Worm (Caenorhabditis elegans) whole organism, L2 larva: ENCODE data around the gene T09A5.5.

Source experiments
- C34F6.9 ChIP-seq: fragments of 150-350 bp; optimal IDR thresholded peaks from 2 replicates; lab custom pipeline; 2014; ENCODE audit warnings: missing biosample characterization, missing genetic modification characterization
- F13H6.1 ChIP-seq: sonication (generic microtip); optimal IDR thresholded peaks from 2 replicates; lab custom pipeline; 2016; ENCODE audit warnings: missing genetic modification characterization, missing compliant biosample characterization
- R02D3.7 ChIP-seq: fragments of 150-350 bp; optimal IDR thresholded peaks from 2 replicates; lab custom pipeline; 2014; ENCODE audit warnings: missing biosample characterization, missing genetic modification characterization
- Y55F3AM.14 ChIP-seq: fragments of 200-800 bp; sonication (Bioruptor generic); optimal IDR thresholded peaks from 2 replicates; lab custom pipeline; 2018; ENCODE audit warnings: mild to moderate bottlenecking, missing genetic modification characterization, missing compliant biosample characterization
- ZK546.5 ChIP-seq: sonication (generic microtip); optimal IDR thresholded peaks from 2 replicates; lab custom pipeline; 2017; ENCODE audit warnings: missing biosample characterization, missing genetic modification characterization
- alr-1 ChIP-seq: fragments of 150-350 bp; optimal IDR thresholded peaks from 2 replicates; lab custom pipeline; 2014; ENCODE audit warnings: missing biosample characterization, missing genetic modification characterization
- aly-2 ChIP-seq: fragments of 150-350 bp; optimal IDR thresholded peaks from 2 replicates; lab custom pipeline; 2014; ENCODE audit warnings: missing biosample characterization, missing genetic modification characterization
- ama-1 ChIP-seq: fragments of 150-350 bp; optimal IDR thresholded peaks from 2 replicates; lab custom pipeline; 2018; ENCODE audit warnings: inconsistent platforms
- blmp-1 ChIP-seq: sonication (generic microtip); optimal IDR thresholded peaks from 2 replicates; lab custom pipeline; 2017; ENCODE audit warnings: missing genetic modification characterization, mild to moderate bottlenecking, missing compliant biosample characterization, antibody characterized with exemption, moderate library complexity; ENCODE audit not compliant: insufficient read depth
- ceh-16 ChIP-seq: fragments of 150-350 bp; optimal IDR thresholded peaks from 2 replicates; lab custom pipeline; 2014; ENCODE audit warnings: missing biosample characterization, missing genetic modification characterization
- ceh-82 ChIP-seq: fragments of 150-350 bp; optimal IDR thresholded peaks from 2 replicates; lab custom pipeline; 2014; ENCODE audit warnings: missing biosample characterization, missing genetic modification characterization
- crh-2 ChIP-seq: sonication (generic microtip); optimal IDR thresholded peaks from 2 replicates; lab custom pipeline; 2017; ENCODE audit warnings: missing biosample characterization, missing genetic modification characterization
- dmd-4 ChIP-seq: sonication (generic microtip); optimal IDR thresholded peaks from 2 replicates; lab custom pipeline; 2017; ENCODE audit warnings: missing biosample characterization, missing genetic modification characterization
- egl-27 ChIP-seq: sonication (generic microtip); optimal IDR thresholded peaks from 3 replicates; lab custom pipeline; 2017; ENCODE audit warnings: missing biosample characterization, missing genetic modification reagents, missing genetic modification characterization
- elt-1 ChIP-seq: fragments of 150-350 bp; optimal IDR thresholded peaks from 2 replicates; lab custom pipeline; 2014; ENCODE audit warnings: missing biosample characterization, missing genetic modification characterization
- elt-3 ChIP-seq: sonication (generic microtip); optimal IDR thresholded peaks from 2 replicates; lab custom pipeline; 2017; ENCODE audit warnings: missing biosample characterization, missing genetic modification characterization
- lin-13 ChIP-seq: fragments of 150-350 bp; optimal IDR thresholded peaks from 2 replicates; lab custom pipeline; 2014; ENCODE audit warnings: missing biosample characterization, missing genetic modification reagents, missing genetic modification characterization
- lin-39 ChIP-seq: fragments of 150-350 bp; optimal IDR thresholded peaks from 2 replicates; lab custom pipeline; 2014; ENCODE audit warnings: missing biosample characterization, missing genetic modification reagents, missing genetic modification characterization
- lsy-2 ChIP-seq, 2 experiments: fragments of 150-350 bp in 1 of 2; sonication (generic microtip) in 1 of 2; optimal IDR thresholded peaks; 2 replicates each; lab custom pipeline; 2014 to 2017; ENCODE audit warnings: missing biosample characterization in 2 of 2, missing genetic modification characterization in 2 of 2
- mab-5 ChIP-seq: fragments of 150-350 bp; optimal IDR thresholded peaks from 2 replicates; lab custom pipeline; 2014; ENCODE audit warnings: missing biosample characterization, missing genetic modification characterization
- mbf-1 ChIP-seq: sonication (generic microtip); optimal IDR thresholded peaks from 2 replicates; lab custom pipeline; 2017; ENCODE audit warnings: missing biosample characterization, missing genetic modification characterization
- mdl-1 ChIP-seq, 2 experiments: fragments of 150-350 bp in 1 of 2; sonication (generic microtip) in 1 of 2; optimal IDR thresholded peaks; 2 replicates each; lab custom pipeline; 2017; ENCODE audit warnings: missing biosample characterization in 2 of 2, missing genetic modification characterization in 2 of 2
- nhr-10 ChIP-seq: sonication (generic microtip); optimal IDR thresholded peaks from 2 replicates; lab custom pipeline; 2017; ENCODE audit warnings: missing biosample characterization, missing genetic modification characterization
- nhr-11 ChIP-seq: fragments of 150-350 bp; optimal IDR thresholded peaks from 2 replicates; lab custom pipeline; 2014; ENCODE audit warnings: missing biosample characterization, missing genetic modification characterization
- nhr-12 ChIP-seq: fragments of 150-350 bp; optimal IDR thresholded peaks from 2 replicates; lab custom pipeline; 2014; ENCODE audit warnings: missing biosample characterization, missing genetic modification characterization
- nhr-21 ChIP-seq: fragments of 150-350 bp; optimal IDR thresholded peaks from 2 replicates; lab custom pipeline; 2014; ENCODE audit warnings: missing biosample characterization, missing genetic modification characterization
- nhr-23 ChIP-seq: fragments of 150-350 bp; optimal IDR thresholded peaks from 2 replicates; lab custom pipeline; 2014; ENCODE audit warnings: missing biosample characterization, missing genetic modification reagents, missing genetic modification characterization
- nhr-6 ChIP-seq: fragments of 150-350 bp; optimal IDR thresholded peaks from 2 replicates; lab custom pipeline; 2014; ENCODE audit warnings: missing biosample characterization, missing genetic modification characterization
- nhr-77 ChIP-seq: fragments of 150-350 bp; optimal IDR thresholded peaks from 2 replicates; lab custom pipeline; 2014; ENCODE audit warnings: missing biosample characterization, missing genetic modification characterization
- peb-1 ChIP-seq: fragments of 150-350 bp; optimal IDR thresholded peaks from 2 replicates; lab custom pipeline; 2014; ENCODE audit warnings: missing biosample characterization, missing genetic modification characterization
- sem-4 ChIP-seq: fragments of 150-350 bp; optimal IDR thresholded peaks from 2 replicates; lab custom pipeline; 2014; ENCODE audit warnings: missing biosample characterization, missing genetic modification reagents, missing genetic modification characterization
- skn-1 ChIP-seq: sonication (generic microtip); optimal IDR thresholded peaks from 2 replicates; lab custom pipeline; 2017; ENCODE audit warnings: missing biosample characterization, missing genetic modification characterization
- sma-3 ChIP-seq: sonication (generic microtip); optimal IDR thresholded peaks from 2 replicates; lab custom pipeline; 2016; ENCODE audit warnings: missing genetic modification reagents, missing genetic modification characterization, missing compliant biosample characterization
- snpc-4 ChIP-seq: fragments of 150-350 bp; optimal IDR thresholded peaks from 2 replicates; lab custom pipeline; 2014; ENCODE audit warnings: missing biosample characterization, missing genetic modification characterization
- unc-39 ChIP-seq: fragments of 150-350 bp; optimal IDR thresholded peaks from 2 replicates; lab custom pipeline; 2014; ENCODE audit warnings: missing biosample characterization, missing genetic modification characterization
- unc-55 ChIP-seq: fragments of 150-350 bp; sonication (generic microtip); optimal IDR thresholded peaks from 3 replicates; lab custom pipeline; 2014; ENCODE audit warnings: missing biosample characterization, missing genetic modification reagents, missing genetic modification characterization
- unc-62 ChIP-seq: fragments of 150-350 bp; optimal IDR thresholded peaks from 2 replicates; lab custom pipeline; 2014; ENCODE audit warnings: missing biosample characterization, missing genetic modification reagents, missing genetic modification characterization
- zag-1 ChIP-seq: fragments of 150-350 bp; optimal IDR thresholded peaks from 2 replicates; lab custom pipeline; 2014; ENCODE audit warnings: missing biosample characterization, missing genetic modification characterization
- ztf-1 ChIP-seq: fragments of 200-800 bp; sonication (Bioruptor generic); conservative IDR thresholded peaks from 2 replicates; pipeline ENCODE4 v1.3.6; 2022; ENCODE audit warnings: missing genetic modification characterization, missing compliant biosample characterization
- ztf-11 ChIP-seq: sonication (generic microtip); optimal IDR thresholded peaks from 2 replicates; lab custom pipeline; 2017; ENCODE audit warnings: missing biosample characterization, missing genetic modification characterization
- ztf-4 ChIP-seq: fragments of 150-350 bp; optimal IDR thresholded peaks from 2 replicates; lab custom pipeline; 2014; ENCODE audit warnings: missing biosample characterization, missing genetic modification characterization

T09A5.5 gene

ce11 chrII:7835314-7835713, 18.3 kb downstream of the T09A5.5 start, which contains the start of gene cex-2:
Gene cex-2 (minus strand): TSS chrII:7835414.
- TF ChIP-seq alr-1 (tag; lab: Kevin White, UChicago) (no peak), nhr-11 (tag; lab: Kevin White, UChicago) (no peak), ama-1 (no peak), C34F6.9 (tag; lab: Kevin White, UChicago) (no peak), mdl-1 (tag; optimal IDR thresholded peaks at IDR 0.05; lab: Kevin White, UChicago) (no peak), ceh-16 (tag; lab: Kevin White, UChicago) (no peak), zag-1 (tag; lab: Kevin White, UChicago) (no peak), ZK546.5 (tag; lab: Kevin White, UChicago) (no peak), ceh-82 (tag; lab: Kevin White, UChicago) (no peak), nhr-6 (tag; lab: Kevin White, UChicago) (no peak), nhr-77 (tag; lab: Kevin White, UChicago) (no peak), F13H6.1 (tag; lab: Kevin White, UChicago) (no peak), ztf-11 (tag; lab: Kevin White, UChicago) (no peak), sma-3 (no peak), skn-1 (tag; lab: Kevin White, UChicago) (no peak), nhr-10 (no peak), unc-39 (tag; lab: Kevin White, UChicago) (no peak), lin-39 (tag; lab: Kevin White, UChicago) (no peak), lsy-2 (tag; optimal IDR thresholded peaks at IDR 0.05; lab: Kevin White, UChicago) (no peak)

ce11 chrII:7832054-7832453, 21.5 kb downstream of the T09A5.5 start, which contains the start of gene T09A5.14:
Gene T09A5.14 (plus strand): TSS chrII:7832354.
- no peak for TF ChIP-seq R02D3.7 (tag; lab: Kevin White, UChicago)
- TF ChIP-seq mab-5 (tag; lab: Kevin White, UChicago): no peak
- TF ChIP-seq nhr-10: no peak
- TF ChIP-seq ama-1: no peak

ce11 chrII:7829616-7830015, 24.0 kb downstream of the T09A5.5 start:
- TF ChIP-seq elt-3 (tag; lab: Kevin White, UChicago) (no peak), ztf-1 (GFP tag; lab: Robert Waterston, UW) (no peak), crh-2 (tag; lab: Kevin White, UChicago) (no peak), mbf-1 (tag; lab: Kevin White, UChicago) (no peak), elt-1 (tag; lab: Kevin White, UChicago) (no peak), ztf-11 (tag; lab: Kevin White, UChicago) (no peak), nhr-21 (no peak), unc-55 (GFP tag; lab: Kevin White, UChicago) (no peak), lin-13 (GFP tag; lab: Kevin White, UChicago) (no peak), aly-2 (tag; lab: Kevin White, UChicago) (no peak)
- TF ChIP-seq, all 48 proteins: peak for 0

- TF ChIP-seq ztf-4 (no peak), crh-2 (tag; lab: Kevin White, UChicago) (no peak), ztf-11 (tag; lab: Kevin White, UChicago) (no peak), unc-62 (GFP tag; lab: Kevin White, UChicago) (no peak), skn-1 (tag; lab: Kevin White, UChicago) (no peak), mdl-1 (tag; optimal IDR thresholded peaks at IDR 0.05; lab: Kevin White, UChicago) (no peak), nhr-12 (tag; lab: Kevin White, UChicago) (no peak), snpc-4 (tag; lab: Kevin White, UChicago) (no peak), lsy-2 (tag; optimal IDR thresholded peaks at IDR 0.05; lab: Kevin White, UChicago) (no peak), lin-13 (GFP tag; lab: Kevin White, UChicago) (no peak), Y55F3AM.14 (no peak)
These were observed 25.7 kb downstream of the T09A5.5 start for ce11 chrII:7827883-7828282.

- TF ChIP-seq nhr-10 (no peak), peb-1 (tag; lab: Kevin White, UChicago) (no peak), mab-5 (tag; lab: Kevin White, UChicago) (no peak), nhr-21 (no peak), blmp-1 (no peak), dmd-4 (tag; lab: Kevin White, UChicago) (no peak), nhr-23 (tag; lab: Kevin White, UChicago) (no peak), Y55F3AM.14 (no peak), ztf-4 (no peak), unc-55 (GFP tag; lab: Kevin White, UChicago) (no peak), egl-27 (tag; lab: Kevin White, UChicago) (no peak), nhr-11 (tag; lab: Kevin White, UChicago) (no peak), sem-4 (no peak), lsy-2 (tag; optimal IDR thresholded peaks at IDR 0.05; lab: Kevin White, UChicago) (no peak)
These were observed 28.5 kb downstream of the T09A5.5 start, which contains the start of gene srw-62 for ce11 chrII:7825107-7825506. Gene srw-62 (plus strand): TSS chrII:7825407.
